Worm (Caenorhabditis elegans) whole organism, L3 larva: ENCODE results near the gene lin-46.

Experiments
- ZK546.5 ChIP-seq: sonication (generic microtip); optimal IDR thresholded peaks from 2 replicates; lab custom pipeline; 2017; ENCODE audit warnings: missing biosample characterization, missing genetic modification characterization
- aly-2 ChIP-seq: fragments of 150-350 bp; optimal IDR thresholded peaks from 2 replicates; lab custom pipeline; 2014; ENCODE audit warnings: missing biosample characterization, missing genetic modification characterization
- ama-1 ChIP-seq: fragments of 150-350 bp; optimal IDR thresholded peaks from 2 replicates; lab custom pipeline; 2018
- ceh-16 ChIP-seq: sonication (generic microtip); optimal IDR thresholded peaks from 2 replicates; lab custom pipeline; 2017; ENCODE audit warnings: missing biosample characterization, missing genetic modification characterization
- ceh-28 ChIP-seq: fragments of 150-350 bp; optimal IDR thresholded peaks from 2 replicates; lab custom pipeline; 2014; ENCODE audit warnings: missing biosample characterization, missing genetic modification reagents, missing genetic modification characterization
- ceh-82 ChIP-seq: fragments of 150-350 bp; optimal IDR thresholded peaks from 2 replicates; lab custom pipeline; 2014; ENCODE audit warnings: missing biosample characterization, missing genetic modification characterization
- daf-12 ChIP-seq: fragments of 150-350 bp; optimal IDR thresholded peaks from 2 replicates; lab custom pipeline; 2014; ENCODE audit warnings: missing biosample characterization, missing genetic modification reagents, missing genetic modification characterization
- egl-27 ChIP-seq: sonication (generic microtip); optimal IDR thresholded peaks from 4 replicates; lab custom pipeline; 2017; ENCODE audit warnings: missing biosample characterization, missing genetic modification reagents, missing genetic modification characterization
- egl-5 ChIP-seq: fragments of 150-350 bp; optimal IDR thresholded peaks from 2 replicates; lab custom pipeline; 2017; ENCODE audit warnings: missing biosample characterization, missing genetic modification reagents, missing genetic modification characterization, inconsistent platforms
- elt-2 ChIP-seq: sonication (generic microtip); optimal IDR thresholded peaks from 2 replicates; lab custom pipeline; 2016; ENCODE audit warnings: missing genetic modification reagents, mild to moderate bottlenecking, missing genetic modification characterization, missing compliant biosample characterization
- elt-3 ChIP-seq, 3 experiments: fragments of 150-350 bp in 1 of 3; sonication (generic microtip) in 2 of 3; optimal IDR thresholded peaks; 2 replicates in 2 of 3; 4 replicates in 1 of 3; lab custom pipeline; 2014 to 2017; ENCODE audit warnings: missing biosample characterization in 3 of 3, missing genetic modification characterization in 3 of 3
- fos-1 ChIP-seq: fragments of 150-350 bp; optimal IDR thresholded peaks from 2 replicates; lab custom pipeline; 2014; ENCODE audit warnings: missing biosample characterization, missing genetic modification characterization
- hmg-11 ChIP-seq: sonication (generic microtip); optimal IDR thresholded peaks from 2 replicates; lab custom pipeline; 2016; ENCODE audit warnings: missing genetic modification characterization, missing compliant biosample characterization
- jun-1 ChIP-seq: fragments of 150-350 bp; optimal IDR thresholded peaks from 2 replicates; lab custom pipeline; 2014; ENCODE audit warnings: missing biosample characterization, missing genetic modification reagents, missing genetic modification characterization
- lsy-12 ChIP-seq: sonication (generic microtip); optimal IDR thresholded peaks from 2 replicates; lab custom pipeline; 2016; ENCODE audit warnings: mild to moderate bottlenecking, missing genetic modification characterization, missing compliant biosample characterization
- mdl-1 ChIP-seq: fragments of 150-350 bp; optimal IDR thresholded peaks from 2 replicates; lab custom pipeline; 2014; ENCODE audit warnings: missing biosample characterization, missing genetic modification characterization
- nfya-1 ChIP-seq: sonication (generic microtip); optimal IDR thresholded peaks from 2 replicates; lab custom pipeline; 2017; ENCODE audit warnings: missing genetic modification characterization, mild to moderate bottlenecking, missing compliant biosample characterization, antibody characterized with exemption, moderate library complexity; ENCODE audit not compliant: insufficient read depth
- nhr-11 ChIP-seq: fragments of 150-350 bp; optimal IDR thresholded peaks from 2 replicates; lab custom pipeline; 2014; ENCODE audit warnings: missing biosample characterization, missing genetic modification characterization
- nhr-23 ChIP-seq: fragments of 150-350 bp; optimal IDR thresholded peaks from 2 replicates; lab custom pipeline; 2014; ENCODE audit warnings: missing biosample characterization, missing genetic modification reagents, missing genetic modification characterization
- nhr-237 ChIP-seq: fragments of 150-350 bp; optimal IDR thresholded peaks from 2 replicates; lab custom pipeline; 2014; ENCODE audit warnings: missing biosample characterization, missing genetic modification characterization
- nhr-25 ChIP-seq: sonication (generic microtip); optimal IDR thresholded peaks from 2 replicates; lab custom pipeline; 2017; ENCODE audit warnings: missing biosample characterization, missing genetic modification characterization
- nhr-28 ChIP-seq: fragments of 150-350 bp; optimal IDR thresholded peaks from 2 replicates; lab custom pipeline; 2014; ENCODE audit warnings: missing biosample characterization, missing genetic modification characterization
- nhr-43 ChIP-seq: sonication (generic microtip); optimal IDR thresholded peaks from 2 replicates; lab custom pipeline; 2016; ENCODE audit warnings: mild to moderate bottlenecking, missing genetic modification characterization, missing compliant biosample characterization; ENCODE audit not compliant: poor library complexity, severe bottlenecking
- nhr-67 ChIP-seq: fragments of 150-350 bp; optimal IDR thresholded peaks from 2 replicates; lab custom pipeline; 2014; ENCODE audit warnings: missing biosample characterization, missing genetic modification characterization
- nhr-77 ChIP-seq: fragments of 150-350 bp; optimal IDR thresholded peaks from 2 replicates; lab custom pipeline; 2014; ENCODE audit warnings: missing biosample characterization, missing genetic modification characterization
- pha-4 ChIP-seq: fragments of 150-350 bp; optimal IDR thresholded peaks from 2 replicates; lab custom pipeline; 2014; ENCODE audit warnings: missing biosample characterization, missing genetic modification reagents, missing genetic modification characterization
- pqm-1 ChIP-seq: fragments of 150-350 bp; optimal IDR thresholded peaks from 2 replicates; lab custom pipeline; 2017; ENCODE audit warnings: missing biosample characterization, missing genetic modification characterization, inconsistent platforms
- sea-2 ChIP-seq: fragments of 150-350 bp; sonication (generic microtip); optimal IDR thresholded peaks from 4 replicates; lab custom pipeline; 2014; ENCODE audit warnings: missing biosample characterization, missing genetic modification reagents, missing genetic modification characterization
- tbx-2 ChIP-seq: sonication (generic microtip); optimal IDR thresholded peaks from 2 replicates; lab custom pipeline; 2016; ENCODE audit warnings: mild to moderate bottlenecking, missing genetic modification characterization, missing compliant biosample characterization
- ztf-11 ChIP-seq: fragments of 150-350 bp; optimal IDR thresholded peaks from 2 replicates; lab custom pipeline; 2014; ENCODE audit warnings: missing biosample characterization, missing genetic modification characterization
- ztf-4 ChIP-seq: fragments of 150-350 bp; optimal IDR thresholded peaks from 2 replicates; lab custom pipeline; 2014; ENCODE audit warnings: missing biosample characterization, missing genetic modification characterization

The lin-46 gene

DNA sequence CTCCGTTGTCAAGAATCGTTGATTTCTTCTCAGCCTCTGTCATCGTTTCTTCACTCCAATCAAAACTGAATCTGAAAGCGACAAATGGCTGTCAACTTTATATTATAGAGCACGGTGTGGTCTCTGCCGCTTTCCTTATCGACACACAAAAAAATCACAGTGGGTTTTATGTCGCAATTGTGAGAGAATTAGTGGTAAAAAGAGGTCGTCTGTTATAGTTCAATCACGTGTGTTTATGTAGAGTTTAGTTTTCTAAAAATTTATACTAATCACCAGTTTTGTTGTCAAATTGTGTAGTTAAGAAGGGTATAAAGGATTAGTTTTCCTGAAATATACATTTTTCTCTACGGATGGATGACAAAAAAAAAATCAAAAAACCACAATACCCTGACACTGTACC is 33.7 kb upstream of the lin-46 start, which contains the start of gene T16G1.7:
TSS of gene T16G1.7 (minus strand) at position 137 of the 400 bp plus-strand sequence.
- TF ChIP-seq nfya-1 (tag; lab: Kevin White, UChicago) (no peak), jun-1 (tag; lab: Kevin White, UChicago) (peak; percentile 55), pqm-1 (tag; lab: Kevin White, UChicago) (peak; percentile 89), elt-2 (tag; lab: Kevin White, UChicago) (peak; percentile 91), pha-4 (tag; lab: Kevin White, UChicago) (peak; percentile 49), egl-27 (tag; lab: Kevin White, UChicago) (no peak), nhr-11 (no peak)

DNA sequence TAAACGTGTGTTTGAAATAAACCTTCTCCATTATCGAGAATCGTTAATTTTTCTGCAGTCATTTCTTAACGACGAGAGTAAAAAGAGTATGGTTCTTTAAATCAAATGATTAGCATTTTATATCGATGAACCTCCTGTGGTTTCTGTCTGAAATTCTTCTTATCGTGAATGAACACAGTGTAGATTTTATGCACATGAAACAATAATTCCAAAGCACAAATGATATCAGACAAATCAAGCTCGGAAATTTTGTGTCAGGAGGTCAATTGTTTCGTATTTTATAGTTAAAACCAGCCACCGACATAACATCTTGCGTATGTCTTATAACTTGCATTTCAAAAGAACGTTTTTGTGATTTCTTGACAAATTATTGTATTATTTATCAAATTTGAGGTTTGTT is 31.6 kb upstream of the lin-46 start, which contains the start of gene T16G1.6:
TSS of gene T16G1.6 (minus strand) at position 77 of the 400 bp plus-strand sequence.
- peak; percentile 90 for TF ChIP-seq pqm-1 (tag; lab: Kevin White, UChicago)
- no peak for TF ChIP-seq ZK546.5
- no peak for TF ChIP-seq nhr-67 (tag; lab: Kevin White, UChicago)
- peak; percentile 91 for TF ChIP-seq elt-2 (tag; lab: Kevin White, UChicago)
- no peak for TF ChIP-seq tbx-2 (tag; lab: Kevin White, UChicago)
- no peak for TF ChIP-seq elt-3 (tag; optimal IDR thresholded peaks at IDR 0.05; lab: Kevin White, UChicago)

DNA sequence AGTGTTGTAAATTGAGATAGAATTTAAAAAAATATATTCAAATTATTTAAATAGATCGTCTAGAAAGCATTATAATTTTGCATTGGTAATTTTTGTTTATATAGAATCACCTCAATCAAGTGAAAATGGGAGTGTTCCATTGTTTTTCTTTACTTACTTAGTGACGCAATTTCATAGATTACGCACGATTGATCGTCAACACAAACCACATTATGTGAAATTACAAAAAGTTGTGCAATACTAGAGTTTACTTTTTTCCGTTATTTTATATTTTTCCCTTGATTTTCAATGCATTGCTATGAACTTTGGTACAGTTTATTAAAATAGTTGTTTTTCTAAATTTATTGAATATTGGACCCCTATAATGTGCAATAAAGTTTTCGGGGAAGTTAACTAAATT is 29.2 kb upstream of the lin-46 start, which contains the start of gene T16G1.5:
TSS of gene T16G1.5 (minus strand) at position 119 of the 400 bp plus-strand sequence.
- no peak for TF ChIP-seq ztf-11 (tag; lab: Kevin White, UChicago)
- TF ChIP-seq elt-2 (tag; lab: Kevin White, UChicago): peak; percentile 25

DNA sequence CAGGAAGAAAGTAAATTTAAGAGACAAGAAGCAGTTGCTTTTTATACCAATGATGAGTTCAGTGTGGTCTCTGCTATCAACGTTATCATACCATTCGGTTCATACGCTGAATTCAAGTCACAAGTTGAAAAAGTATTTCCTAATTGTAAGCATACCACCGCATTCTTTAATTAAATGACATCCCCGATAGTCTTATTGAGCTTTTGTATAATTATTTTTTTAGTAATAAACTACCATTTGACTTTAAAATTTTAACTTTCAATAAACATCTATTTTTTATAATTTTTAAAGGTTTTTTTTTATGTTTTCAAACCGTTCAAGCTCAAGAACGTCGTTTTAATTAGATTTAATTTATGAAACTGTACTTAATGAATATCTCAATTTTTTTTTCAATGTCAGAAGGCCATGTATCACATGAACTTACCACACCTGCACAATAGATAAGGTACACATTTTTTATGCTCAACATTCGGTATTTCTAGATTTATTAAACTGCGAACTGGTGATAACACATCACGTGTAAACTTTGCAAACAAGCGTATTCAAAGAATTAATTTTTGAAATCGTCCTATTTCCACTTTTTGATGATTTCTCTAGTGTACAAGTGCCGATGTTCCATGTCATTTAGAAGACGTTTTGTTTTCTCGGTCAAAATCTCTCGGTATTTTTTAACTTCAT is 26.7 kb upstream of the lin-46 start, which contains the start of gene T16G1.4:
TSS of gene T16G1.4 (minus strand) at position 51 of the 678 bp plus-strand sequence.
- TF ChIP-seq ztf-4: no peak
- TF ChIP-seq fos-1: no peak
- TF ChIP-seq pha-4 (tag; lab: Kevin White, UChicago): peak; percentile 2
- peak; percentile 73 for TF ChIP-seq elt-2 (tag; lab: Kevin White, UChicago)
- peak; percentile 32 for TF ChIP-seq pqm-1 (tag; lab: Kevin White, UChicago)

- no peak for TF ChIP-seq mdl-1 (tag; lab: Kevin White, UChicago)
- no peak for TF ChIP-seq egl-27 (tag; lab: Kevin White, UChicago)
- TF ChIP-seq nhr-43 (tag; lab: Kevin White, UChicago): no peak
- TF ChIP-seq pqm-1 (tag; lab: Kevin White, UChicago): no peak
- no peak for TF ChIP-seq nhr-237
- TF ChIP-seq fos-1: no peak
- TF ChIP-seq nhr-77 (tag; lab: Kevin White, UChicago): no peak
- TF ChIP-seq aly-2 (tag; lab: Kevin White, UChicago): no peak
- no peak for TF ChIP-seq tbx-2 (tag; lab: Kevin White, UChicago)
- no peak for TF ChIP-seq sea-2 (GFP tag; lab: Kevin White, UChicago)
- no peak for TF ChIP-seq jun-1 (tag; lab: Kevin White, UChicago)
- TF ChIP-seq lsy-12 (tag; lab: Kevin White, UChicago): no peak
- no peak for TF ChIP-seq ceh-28 (tag; lab: Kevin White, UChicago)
- no peak for TF ChIP-seq daf-12
Observed at ce11 chrV:12943399-12943798, 25.3 kb upstream of the lin-46 start.

ce11 chrV:12944229-12944628 is 24.4 kb upstream of the lin-46 start, which contains the start of gene T16G1.3:
TSS of gene T16G1.3 (minus strand) at chrV:12944329.
- TF ChIP-seq fos-1: no peak
- no peak for TF ChIP-seq ceh-16 (tag; lab: Kevin White, UChicago)
- TF ChIP-seq ama-1: no peak
- TF ChIP-seq pha-4 (tag; lab: Kevin White, UChicago): no peak
- TF ChIP-seq ztf-11 (tag; lab: Kevin White, UChicago): no peak
- TF ChIP-seq egl-5 (tag; lab: Kevin White, UChicago): no peak
- TF ChIP-seq jun-1 (tag; lab: Kevin White, UChicago): no peak
- TF ChIP-seq nhr-25 (tag; lab: Kevin White, UChicago): no peak
- TF ChIP-seq ceh-82 (tag; lab: Kevin White, UChicago): no peak
- TF ChIP-seq nhr-28 (tag; lab: Kevin White, UChicago): no peak
- TF ChIP-seq nhr-43 (tag; lab: Kevin White, UChicago): no peak
- no peak for TF ChIP-seq egl-27 (tag; lab: Kevin White, UChicago)
- TF ChIP-seq nhr-23 (tag; lab: Kevin White, UChicago): no peak
- no peak for TF ChIP-seq elt-2 (tag; lab: Kevin White, UChicago)
- TF ChIP-seq aly-2 (tag; lab: Kevin White, UChicago): no peak
- TF ChIP-seq hmg-11 (tag; lab: Kevin White, UChicago): no peak
- TF ChIP-seq ceh-28 (tag; lab: Kevin White, UChicago): no peak
- TF ChIP-seq, all 47 proteins: peak for 0
